Fruit fly (Drosophila melanogaster): ENCODE data around the gene CG10761.

Gene CG10761

dm6 chrX:8122834-8123233 is 39.8 kb downstream of the CG10761 start:
- no peak for TF ChIP-seq CG8478 (optimal IDR thresholded peaks at IDR 0.05)
- TF ChIP-seq CTCF (optimal IDR thresholded peaks at IDR 0.05), result no peak

dm6 chrX:8120939-8121338 is 41.7 kb downstream of the CG10761 start, which contains the start of gene CG2260:
TSS of gene CG2260 (minus strand) at chrX:8121147.
- no peak for TF ChIP-seq CG8478 (optimal IDR thresholded peaks at IDR 0.05)
- TF ChIP-seq CTCF (optimal IDR thresholded peaks at IDR 0.05), result no peak

- no peak for TF ChIP-seq CG8478 (optimal IDR thresholded peaks at IDR 0.05)
- no peak for TF ChIP-seq CTCF (optimal IDR thresholded peaks at IDR 0.05)
These were observed 45.8 kb downstream of the CG10761 start, which contains the start of gene CG1575 for dm6 chrX:8116813-8117212. TSS of gene CG1575 (plus strand) at chrX:8117012.

- TF ChIP-seq CG8478 (optimal IDR thresholded peaks at IDR 0.05) (no peak), CTCF (optimal IDR thresholded peaks at IDR 0.05) (no peak)
These were observed 46.8 kb downstream of the CG10761 start, which contains the start of gene Gclc for dm6 chrX:8115717-8116311. TSS of gene Gclc (minus strand) at chrX:8116147.

dm6 chrX:8115343-8115676 is 47.3 kb downstream of the CG10761 start:
- TF ChIP-seq CTCF (optimal IDR thresholded peaks at IDR 0.05), result no peak
- no peak for TF ChIP-seq CG8478 (optimal IDR thresholded peaks at IDR 0.05)

- TF ChIP-seq CG8478 (optimal IDR thresholded peaks at IDR 0.05) (no peak), CTCF (optimal IDR thresholded peaks at IDR 0.05) (no peak)
These were observed 47.9 kb downstream of the CG10761 start for dm6 chrX:8114476-8115342.

- TF ChIP-seq CTCF (optimal IDR thresholded peaks at IDR 0.05), result no peak
- no peak for TF ChIP-seq CG8478 (optimal IDR thresholded peaks at IDR 0.05)
These were observed 49.0 kb downstream of the CG10761 start for dm6 chrX:8113386-8114279.

- TF ChIP-seq CTCF (optimal IDR thresholded peaks at IDR 0.05) (no peak), CG8478 (optimal IDR thresholded peaks at IDR 0.05) (no peak)
These were observed 49.9 kb downstream of the CG10761 start for dm6 chrX:8112715-8113114.
